Fruit fly (Drosophila melanogaster) whole organism, pupa: ENCODE results near the gene hay.

Experiments used
- CG32121 ChIP-seq: fragments of 200-800 bp; sonication (Bioruptor generic); IDR thresholded peaks from 2 replicates; pipeline ENCODE4 v1.3.6; 2022; ENCODE audit warnings: missing biosample characterization, missing genetic modification characterization
- CG8301 ChIP-seq: fragments of 200-800 bp; sonication (Bioruptor generic); optimal IDR thresholded peaks from 2 replicates; lab custom pipeline; 2018; ENCODE audit warnings: missing biosample characterization, mild to moderate bottlenecking, missing genetic modification characterization
- CG9948 ChIP-seq: fragments of 200-800 bp; sonication (Bioruptor generic); optimal IDR thresholded peaks from 2 replicates; lab custom pipeline; 2018; ENCODE audit warnings: missing biosample characterization, mild to moderate bottlenecking, missing genetic modification characterization, moderate library complexity
- EcR ChIP-seq: fragments of 200-800 bp; sonication (Bioruptor generic); optimal IDR thresholded peaks from 3 replicates; lab custom pipeline; 2019; ENCODE audit warnings: missing biosample characterization, missing genetic modification characterization, mild to moderate bottlenecking, moderate library complexity, missing genetic modification reagents
- fd96Ca ChIP-seq: fragments of 200-800 bp; sonication (Bioruptor generic); IDR thresholded peaks from 3 replicates; pipeline ENCODE4 v1.3.6; 2022; ENCODE audit warnings: missing biosample characterization, missing genetic modification characterization
- gl ChIP-seq: fragments of 200-800 bp; sonication (Bioruptor generic); optimal IDR thresholded peaks from 2 replicates; lab custom pipeline; 2018; ENCODE audit warnings: missing biosample characterization, mild to moderate bottlenecking, missing genetic modification characterization

- TF ChIP-seq CG32121 (no peak), EcR (GFP tag; lab: Kevin White, UChicago) (no peak), fd96Ca (no peak), gl (tag; lab: Kevin White, UChicago) (no peak), CG9948 (tag; lab: Kevin White, UChicago) (no peak), CG8301 (no peak)
Measured at dm6 chr3L:10659993-10660743, 29.3 kb downstream of the hay start.
